Fruit fly (Drosophila melanogaster) S2 (cell line): ENCODE results near the gene CG43783.

Source experiments
- CG8478 ChIP-seq: fragments of >200 bp; optimal IDR thresholded peaks from 2 replicates; lab custom pipeline; 2018
- CTCF ChIP-seq, 2 experiments: fragments of >200 bp; optimal IDR thresholded peaks; 2 replicates each; lab custom pipeline; 2018

DNA sequence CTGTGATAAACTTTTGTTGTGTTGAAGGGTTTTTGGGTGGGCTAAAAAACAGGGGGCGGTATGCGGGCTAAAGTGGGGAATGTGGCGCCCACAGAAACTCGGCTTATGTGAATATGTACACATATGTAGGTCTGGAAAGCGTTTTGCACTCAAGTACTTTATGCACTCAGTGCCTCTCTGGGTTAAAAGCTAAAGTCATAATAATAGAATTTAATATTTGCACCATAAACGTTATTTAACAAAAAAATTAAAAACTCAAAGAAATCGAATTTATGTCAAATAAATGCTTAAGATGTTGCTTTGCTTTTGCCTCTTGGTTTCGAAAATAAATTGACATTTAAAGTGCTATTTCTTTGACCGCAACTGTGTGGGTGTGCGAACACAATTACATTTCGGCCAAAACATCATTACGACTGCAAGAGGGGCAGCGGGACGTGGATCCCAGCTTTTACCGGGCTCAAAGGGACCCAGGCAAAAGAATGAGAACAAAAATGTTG is 29.6 kb downstream of the CG43783 start:
- TF ChIP-seq CG8478 (lab: Kevin White, UChicago) = no peak
- TF ChIP-seq CTCF (optimal IDR thresholded peaks at IDR 0.05; lab: Kevin White, UChicago) = no peak
